Worm (Caenorhabditis elegans) whole organism, mixed stage, embryonic: ENCODE measurements around the gene Y43F8C.17.

ENCODE experiments used
- M03D4.4 ChIP-seq: sonication (generic microtip); optimal IDR thresholded peaks from 2 replicates; lab custom pipeline; 2017; ENCODE audit warnings: mild to moderate bottlenecking, missing genetic modification characterization, missing compliant biosample characterization
- bed-3 ChIP-seq: fragments of 200-800 bp; sonication (Bioruptor generic); optimal IDR thresholded peaks from 3 replicates; lab custom pipeline; 2018; ENCODE audit warnings: mild to moderate bottlenecking, missing genetic modification characterization, moderate library complexity, missing compliant biosample characterization
- blmp-1 ChIP-seq: fragments of 150-350 bp; optimal IDR thresholded peaks from 2 replicates; lab custom pipeline; 2014; ENCODE audit warnings: missing biosample characterization, missing genetic modification characterization
- ceh-39 ChIP-seq: fragments of 150-350 bp; optimal IDR thresholded peaks from 2 replicates; lab custom pipeline; 2014; ENCODE audit warnings: missing biosample characterization, missing genetic modification characterization
- ceh-43 ChIP-seq: fragments of 200-800 bp; sonication (Bioruptor generic); optimal IDR thresholded peaks from 2 replicates; lab custom pipeline; 2018; ENCODE audit warnings: mild to moderate bottlenecking, missing genetic modification characterization, moderate library complexity, missing compliant biosample characterization
- ceh-83 ChIP-seq: fragments of 200-800 bp; sonication (Bioruptor generic); optimal IDR thresholded peaks from 2 replicates; lab custom pipeline; 2018; ENCODE audit warnings: mild to moderate bottlenecking, missing genetic modification characterization, missing compliant biosample characterization
- ces-1 ChIP-seq: fragments of 150-350 bp; optimal IDR thresholded peaks from 2 replicates; lab custom pipeline; 2014; ENCODE audit warnings: missing biosample characterization, missing genetic modification reagents, missing genetic modification characterization
- cnd-1 ChIP-seq: fragments of 200-800 bp; sonication (Bioruptor generic); optimal IDR thresholded peaks from 2 replicates; lab custom pipeline; 2018; ENCODE audit warnings: mild to moderate bottlenecking, missing genetic modification characterization, missing compliant biosample characterization
- drap-1 ChIP-seq: fragments of 200-800 bp; sonication (Bioruptor generic); optimal IDR thresholded peaks from 3 replicates; lab custom pipeline; 2018; ENCODE audit warnings: mild to moderate bottlenecking, missing genetic modification characterization, missing compliant biosample characterization
- elt-1 ChIP-seq: sonication (generic microtip); optimal IDR thresholded peaks from 2 replicates; lab custom pipeline; 2017; ENCODE audit warnings: missing genetic modification characterization, mild to moderate bottlenecking, missing compliant biosample characterization, antibody characterized with exemption, moderate library complexity, borderline replicate concordance; ENCODE audit not compliant: insufficient read depth
- flh-1 ChIP-seq: fragments of 200-800 bp; sonication (Bioruptor generic); optimal IDR thresholded peaks from 2 replicates; lab custom pipeline; 2018; ENCODE audit warnings: mild to moderate bottlenecking, missing genetic modification characterization, moderate library complexity, missing compliant biosample characterization
- ham-2 ChIP-seq: fragments of 200-800 bp; sonication (Bioruptor generic); optimal IDR thresholded peaks from 2 replicates; lab custom pipeline; 2018; ENCODE audit warnings: mild to moderate bottlenecking, missing genetic modification characterization, missing compliant biosample characterization
- hlh-1 ChIP-seq: fragments of 150-350 bp; optimal IDR thresholded peaks from 2 replicates; lab custom pipeline; 2014; ENCODE audit warnings: missing biosample characterization, missing genetic modification reagents, missing genetic modification characterization
- lin-13 ChIP-seq: fragments of 150-350 bp; optimal IDR thresholded peaks from 2 replicates; lab custom pipeline; 2014; ENCODE audit warnings: missing biosample characterization, missing genetic modification characterization
- lin-32 ChIP-seq: fragments of 200-800 bp; sonication (Bioruptor generic); optimal IDR thresholded peaks from 2 replicates; lab custom pipeline; 2018; ENCODE audit warnings: mild to moderate bottlenecking, missing genetic modification characterization, missing compliant biosample characterization
- lsy-2 ChIP-seq: fragments of 150-350 bp; optimal IDR thresholded peaks from 2 replicates; lab custom pipeline; 2014; ENCODE audit warnings: missing biosample characterization, missing genetic modification characterization
- mab-5 ChIP-seq: fragments of 150-350 bp; optimal IDR thresholded peaks from 2 replicates; lab custom pipeline; 2014; ENCODE audit warnings: missing biosample characterization, missing genetic modification characterization
- mls-2 ChIP-seq: sonication (generic microtip); optimal IDR thresholded peaks from 2 replicates; lab custom pipeline; 2016; ENCODE audit warnings: mild to moderate bottlenecking, missing genetic modification characterization, moderate library complexity, missing compliant biosample characterization
- nhr-12 ChIP-seq: fragments of 150-350 bp; optimal IDR thresholded peaks from 2 replicates; lab custom pipeline; 2014; ENCODE audit warnings: missing biosample characterization, missing genetic modification characterization
- nhr-2 ChIP-seq: fragments of 150-350 bp; optimal IDR thresholded peaks from 2 replicates; lab custom pipeline; 2014; ENCODE audit warnings: missing biosample characterization, missing genetic modification characterization
- nhr-237 ChIP-seq: fragments of 150-350 bp; optimal IDR thresholded peaks from 2 replicates; lab custom pipeline; 2014; ENCODE audit warnings: missing biosample characterization, missing genetic modification characterization
- nhr-28 ChIP-seq: fragments of 150-350 bp; optimal IDR thresholded peaks from 2 replicates; lab custom pipeline; 2014; ENCODE audit warnings: missing biosample characterization, missing genetic modification characterization
- nhr-76 ChIP-seq: sonication (generic microtip); optimal IDR thresholded peaks from 2 replicates; lab custom pipeline; 2017; ENCODE audit warnings: missing biosample characterization, missing genetic modification characterization
- pha-4 ChIP-seq: fragments of 150-350 bp; optimal IDR thresholded peaks from 2 replicates; lab custom pipeline; 2018; ENCODE audit warnings: missing biosample characterization, missing genetic modification reagents, missing genetic modification characterization
- sem-2 ChIP-seq: fragments of 200-800 bp; sonication (Bioruptor generic); optimal IDR thresholded peaks from 2 replicates; lab custom pipeline; 2018; ENCODE audit warnings: mild to moderate bottlenecking, missing genetic modification characterization, missing compliant biosample characterization
- snpc-4 ChIP-seq: fragments of 150-350 bp; optimal IDR thresholded peaks from 2 replicates; lab custom pipeline; 2014; ENCODE audit warnings: missing biosample characterization, missing genetic modification characterization
- sptf-1 ChIP-seq: sonication (generic microtip); optimal IDR thresholded peaks from 2 replicates; lab custom pipeline; 2017; ENCODE audit warnings: mild to moderate bottlenecking, missing genetic modification characterization, moderate library complexity, missing compliant biosample characterization
- tbx-8 ChIP-seq: fragments of 200-800 bp; sonication (Bioruptor generic); optimal IDR thresholded peaks from 2 replicates; lab custom pipeline; 2018; ENCODE audit warnings: mild to moderate bottlenecking, missing genetic modification characterization, moderate library complexity, missing compliant biosample characterization
- unc-39 ChIP-seq: fragments of 150-350 bp; optimal IDR thresholded peaks from 2 replicates; lab custom pipeline; 2014; ENCODE audit warnings: missing biosample characterization, missing genetic modification characterization
- unc-62 ChIP-seq: fragments of 150-350 bp; optimal IDR thresholded peaks from 2 replicates; lab custom pipeline; 2014; ENCODE audit warnings: missing biosample characterization, missing genetic modification reagents, missing genetic modification characterization
- zip-8 ChIP-seq: fragments of 150-350 bp; optimal IDR thresholded peaks from 2 replicates; lab custom pipeline; 2014; ENCODE audit warnings: missing biosample characterization, missing genetic modification characterization
- ztf-11 ChIP-seq: fragments of 150-350 bp; optimal IDR thresholded peaks from 2 replicates; lab custom pipeline; 2014; ENCODE audit warnings: missing biosample characterization, missing genetic modification characterization

The Y43F8C.17 gene

ce11 chrV:19715847-19716246 is at the start of gene Y43F8C.17:
TSS of gene Y43F8C.17 (plus strand) at chrV:19716147.
- TF ChIP-seq lin-32 (GFP tag; lab: Kevin White, UChicago) (no peak), cnd-1 (tag; lab: Kevin White, UChicago) (no peak), elt-1 (no peak), unc-39 (no peak), lsy-2 (tag; lab: Kevin White, UChicago) (no peak), snpc-4 (tag; lab: Kevin White, UChicago) (no peak), nhr-12 (tag; lab: Kevin White, UChicago) (no peak), zip-8 (no peak), nhr-28 (tag; lab: Kevin White, UChicago) (no peak), flh-1 (no peak)

- TF ChIP-seq hlh-1 (peak; percentile 16), nhr-28 (tag; lab: Kevin White, UChicago) (no peak)
- TF ChIP-seq, all 35 proteins: peak for 1
These were observed 49.6 kb upstream of the Y43F8C.17 start for ce11 chrV:19666308-19666707.

DNA sequence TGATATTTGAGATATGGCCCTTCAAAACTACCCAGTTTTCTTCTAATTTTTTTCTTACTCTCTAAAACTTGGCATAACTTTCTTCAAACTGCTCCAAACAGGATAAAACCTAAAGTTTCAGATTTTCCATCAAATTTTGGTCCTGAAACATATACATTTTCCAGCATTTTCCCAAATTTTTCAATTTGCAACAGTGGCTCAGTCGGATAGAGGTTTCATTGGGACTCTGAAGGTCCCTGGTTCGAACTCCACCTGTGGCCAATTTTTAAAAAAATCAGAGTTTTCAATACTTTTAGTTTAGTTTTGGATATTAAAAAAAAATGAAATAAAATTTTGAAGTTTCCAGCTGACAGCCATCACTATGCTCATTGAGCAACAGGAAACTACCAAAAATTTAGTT is 48.2 kb upstream of the Y43F8C.17 start:
- no peak for TF ChIP-seq ceh-83 (GFP tag; lab: Kevin White, UChicago)
- no peak for TF ChIP-seq ham-2 (GFP tag; lab: Kevin White, UChicago)
- TF ChIP-seq M03D4.4 (tag; lab: Kevin White, UChicago): no peak
- TF ChIP-seq unc-62 (GFP tag; lab: Kevin White, UChicago): no peak
- no peak for TF ChIP-seq elt-1
- no peak for TF ChIP-seq mls-2 (tag; lab: Kevin White, UChicago)
- no peak for TF ChIP-seq nhr-237
- no peak for TF ChIP-seq nhr-12 (tag; lab: Kevin White, UChicago)
- no peak for TF ChIP-seq pha-4 (tag; lab: Kevin White, UChicago)
- no peak for TF ChIP-seq nhr-76 (tag; lab: Kevin White, UChicago)

DNA sequence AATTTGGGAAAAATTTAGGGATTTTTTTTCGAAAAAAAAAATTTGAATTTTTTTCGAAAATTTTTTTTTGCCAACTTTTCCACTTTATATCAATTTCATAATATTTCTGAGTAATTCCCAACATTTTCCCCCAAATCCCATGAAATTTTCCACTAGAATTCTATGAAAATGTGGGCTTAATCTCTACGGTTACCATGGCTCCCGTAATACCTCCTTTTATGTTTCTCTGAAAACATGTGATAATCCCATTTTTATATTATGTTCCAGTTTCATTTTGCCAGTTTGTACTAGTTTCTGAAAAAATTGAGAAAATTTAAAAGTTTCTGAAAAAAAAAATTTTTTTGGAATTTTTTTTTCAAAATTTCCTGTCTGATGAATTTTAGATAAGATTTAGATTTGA is 47.7 kb upstream of the Y43F8C.17 start:
- TF ChIP-seq nhr-2 (tag; lab: Kevin White, UChicago) (no peak), nhr-237 (no peak), ceh-39 (no peak), ham-2 (GFP tag; lab: Kevin White, UChicago) (no peak), lsy-2 (tag; lab: Kevin White, UChicago) (no peak), blmp-1 (tag; lab: Kevin White, UChicago) (no peak), tbx-8 (no peak), bed-3 (GFP tag; lab: Kevin White, UChicago) (no peak), ztf-11 (tag; lab: Kevin White, UChicago) (no peak), unc-39 (no peak), zip-8 (no peak), mls-2 (tag; lab: Kevin White, UChicago) (no peak), sptf-1 (no peak), unc-62 (GFP tag; lab: Kevin White, UChicago) (no peak), drap-1 (GFP tag; lab: Kevin White, UChicago) (no peak), nhr-28 (tag; lab: Kevin White, UChicago) (no peak), lin-13 (tag; lab: Kevin White, UChicago) (no peak), mab-5 (tag; lab: Kevin White, UChicago) (no peak), ceh-43 (GFP tag; lab: Kevin White, UChicago) (no peak)
- TF ChIP-seq, all 35 proteins: peak for 0

DNA sequence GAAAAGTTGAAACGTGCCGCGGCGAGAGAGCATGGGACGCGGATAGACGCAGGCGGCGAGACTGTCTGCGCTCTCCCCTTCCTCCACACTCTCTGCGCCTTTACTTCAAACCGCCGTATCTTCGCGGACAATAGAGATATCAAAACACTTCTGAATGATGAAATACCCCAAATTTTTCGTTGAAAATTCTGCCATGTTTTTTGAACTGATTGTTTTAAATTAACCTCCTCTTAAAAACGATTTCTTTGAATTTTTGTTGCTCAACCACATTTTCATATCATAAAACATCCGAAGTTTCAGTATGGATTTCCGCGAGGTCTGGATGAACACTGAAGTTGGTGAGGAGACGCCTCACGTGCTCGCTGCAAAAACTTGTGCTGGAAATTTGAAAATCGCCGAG is 46.0 kb upstream of the Y43F8C.17 start, which contains the start of gene Y43F8C.11:
Gene Y43F8C.11, plus strand, starts transcription at position 301 of the 400 bp plus-strand sequence.
- no peak for TF ChIP-seq ham-2 (GFP tag; lab: Kevin White, UChicago)
- no peak for TF ChIP-seq blmp-1 (tag; lab: Kevin White, UChicago)
- TF ChIP-seq nhr-2 (tag; lab: Kevin White, UChicago): no peak
- TF ChIP-seq hlh-1: no peak
- no peak for TF ChIP-seq tbx-8
- no peak for TF ChIP-seq lin-13 (tag; lab: Kevin White, UChicago)
- no peak for TF ChIP-seq snpc-4 (tag; lab: Kevin White, UChicago)
- no peak for TF ChIP-seq nhr-12 (tag; lab: Kevin White, UChicago)
- no peak for TF ChIP-seq bed-3 (GFP tag; lab: Kevin White, UChicago)
- no peak for TF ChIP-seq elt-1
- no peak for TF ChIP-seq lin-32 (GFP tag; lab: Kevin White, UChicago)
- no peak for TF ChIP-seq sem-2
- no peak for TF ChIP-seq unc-39
- no peak for TF ChIP-seq mls-2 (tag; lab: Kevin White, UChicago)
- TF ChIP-seq drap-1 (GFP tag; lab: Kevin White, UChicago): no peak
- TF ChIP-seq ceh-83 (GFP tag; lab: Kevin White, UChicago): no peak
- no peak for TF ChIP-seq ces-1
- no peak for TF ChIP-seq M03D4.4 (tag; lab: Kevin White, UChicago)
